Worm (Caenorhabditis elegans): Measurements from ENCODE around the gene str-13.

str-13 gene

DNA sequence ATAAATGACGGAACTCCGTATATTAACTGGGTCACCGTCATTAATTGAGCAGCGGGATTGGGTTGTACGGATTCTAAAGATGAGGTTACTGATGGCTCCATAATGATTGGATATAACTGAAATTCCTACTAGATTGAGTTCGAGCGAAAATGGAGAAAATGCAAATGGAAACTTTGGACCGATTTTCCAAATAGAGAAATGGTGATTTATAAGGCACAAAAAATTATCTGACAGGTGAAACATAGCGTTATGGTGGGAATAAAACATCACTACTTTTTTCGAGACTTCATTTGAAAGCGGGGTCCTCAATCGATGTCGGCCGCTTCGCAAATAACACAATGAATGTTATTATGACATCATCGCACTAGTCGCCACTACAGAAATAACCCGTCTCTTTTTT lies 4.4 kb downstream of the str-13 start, which contains the start of gene srg-60:
srg-60 (minus strand) TSS at position 101 of the 400 bp plus-strand sequence.
- TF ChIP-seq R02D3.7 (tag; optimal IDR thresholded peaks at IDR 0.05) (no peak), aha-1 (tag) (peak; percentile 42)

- TF ChIP-seq lin-1 (GFP tag; IDR thresholded peaks at IDR 0.05), result no peak
- TF ChIP-seq ces-1 (GFP tag; optimal IDR thresholded peaks at IDR 0.05), result no peak
- no peak for TF ChIP-seq Y105C5A.15 (GFP tag; IDR thresholded peaks at IDR 0.05)
- TF ChIP-seq lin-38 (GFP tag; IDR thresholded peaks at IDR 0.05), result no peak
- no peak for TF ChIP-seq T26A8.4 (GFP tag; IDR thresholded peaks at IDR 0.05)
- TF ChIP-seq Y5F2A.4 (GFP tag; optimal IDR thresholded peaks at IDR 0.05), result no peak
- TF ChIP-seq aha-1 (tag), result no peak
- TF ChIP-seq pqm-1 (tag; optimal IDR thresholded peaks at IDR 0.05), result no peak
- no peak for TF ChIP-seq nhr-237 (tag; optimal IDR thresholded peaks at IDR 0.05)
- TF ChIP-seq mes-2 (tag; optimal IDR thresholded peaks at IDR 0.05; ENCODE audit: poor library complexity, severe bottlenecking), result no peak
- TF ChIP-seq set-16 (GFP tag; IDR thresholded peaks at IDR 0.05), result no peak
- TF ChIP-seq Y75B8A.6 (GFP tag; IDR thresholded peaks at IDR 0.05), result no peak
- TF ChIP-seq duxl-1 (tag; optimal IDR thresholded peaks at IDR 0.05; ENCODE audit: poor library complexity), result no peak
- no peak for TF ChIP-seq nhr-25 (tag; optimal IDR thresholded peaks at IDR 0.05; ENCODE audit: borderline replicate concordance, insufficient read depth)
- TF ChIP-seq ceh-44 (GFP tag; IDR thresholded peaks at IDR 0.05), result no peak
- no peak for TF ChIP-seq nhr-42 (GFP tag; IDR thresholded peaks at IDR 0.05)
- no peak for TF ChIP-seq snpc-4 (tag; optimal IDR thresholded peaks at IDR 0.05)
These were observed 6.2 kb downstream of the str-13 start, which contains the start of gene srt-27 for ce11 chrV:2720763-2721162. srt-27 (minus strand) TSS chrV:2720863.

DNA sequence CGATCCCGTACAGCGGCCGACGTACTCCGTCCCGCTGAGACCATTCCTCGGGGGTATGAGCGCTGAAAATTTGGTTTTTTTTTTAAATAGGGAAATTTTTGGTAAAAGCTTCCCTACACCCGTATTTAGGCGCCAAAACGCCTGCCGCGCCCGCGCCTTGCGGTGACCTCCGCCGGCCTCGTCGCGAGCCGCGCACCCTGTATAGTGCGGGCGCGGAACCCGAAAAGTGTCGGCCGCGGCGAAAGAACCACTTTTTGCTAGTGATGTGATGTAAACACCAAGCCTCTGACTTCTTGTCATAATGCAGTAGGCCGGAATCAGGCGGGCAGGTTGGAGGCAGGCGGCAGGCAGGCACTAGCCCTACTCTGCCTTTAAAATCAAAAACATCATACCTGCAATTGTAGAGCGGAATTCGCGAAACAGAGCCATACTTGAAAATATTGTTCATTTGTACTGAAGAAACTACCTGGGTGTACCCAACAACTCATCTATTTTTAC lies 8.3 kb downstream of the str-13 start, which contains the start of gene srt-29:
srt-29 (minus strand) TSS at position 448 of the 498 bp plus-strand sequence.
- TF ChIP-seq nhr-102 (tag; optimal IDR thresholded peaks at IDR 0.05) (no peak), Y48G9A.11 (GFP tag; IDR thresholded peaks at IDR 0.05) (no peak), dmd-6 (GFP tag; IDR thresholded peaks at IDR 0.05) (no peak), mxl-2 (GFP tag; conservative IDR thresholded peaks at IDR 0.05) (0 out of 2 replicates have a peak, but pooled peaks have one; percentile 15), set-16 (GFP tag; IDR thresholded peaks at IDR 0.05) (peak; percentile 93), jun-1 (tag; optimal IDR thresholded peaks at IDR 0.05) (no peak), dmd-9 (GFP tag; IDR thresholded peaks at IDR 0.05) (no peak), zfp-3 (GFP tag; conservative IDR thresholded peaks at IDR 0.05) (no peak), egl-43 (GFP tag; IDR thresholded peaks at IDR 0.05) (peak; percentile 55; the same call in 1 of the 2 replicates), aly-2 (tag; optimal IDR thresholded peaks at IDR 0.05) (no peak)

DNA sequence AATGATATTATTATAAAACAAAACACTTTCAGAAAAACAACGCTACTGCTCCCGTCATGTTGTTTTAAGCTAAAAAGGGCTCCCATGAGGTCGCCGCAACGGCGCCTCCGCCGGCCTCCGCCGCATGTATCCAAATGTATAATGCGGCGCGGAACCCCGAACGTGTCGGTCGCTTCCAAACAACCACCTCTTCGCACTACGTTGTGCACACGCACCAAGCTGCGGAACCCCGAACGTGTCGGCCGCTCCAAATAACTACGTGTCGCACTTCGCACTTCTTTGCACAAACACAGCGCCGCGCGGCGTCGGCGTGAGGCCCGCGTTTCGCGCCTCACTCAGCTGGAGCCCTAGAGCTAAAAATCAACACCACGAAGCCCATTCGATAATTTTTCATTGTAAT lies 10.1 kb downstream of the str-13 start:
- TF ChIP-seq snpc-1.2 (GFP tag; IDR thresholded peaks at IDR 0.05), result no peak
- peak; percentile 80 for TF ChIP-seq set-16 (GFP tag; IDR thresholded peaks at IDR 0.05)
- no peak for TF ChIP-seq arid-1 (GFP tag; conservative IDR thresholded peaks at IDR 0.05)
- TF ChIP-seq spr-3 (GFP tag; optimal IDR thresholded peaks at IDR 0.05), result no peak

DNA sequence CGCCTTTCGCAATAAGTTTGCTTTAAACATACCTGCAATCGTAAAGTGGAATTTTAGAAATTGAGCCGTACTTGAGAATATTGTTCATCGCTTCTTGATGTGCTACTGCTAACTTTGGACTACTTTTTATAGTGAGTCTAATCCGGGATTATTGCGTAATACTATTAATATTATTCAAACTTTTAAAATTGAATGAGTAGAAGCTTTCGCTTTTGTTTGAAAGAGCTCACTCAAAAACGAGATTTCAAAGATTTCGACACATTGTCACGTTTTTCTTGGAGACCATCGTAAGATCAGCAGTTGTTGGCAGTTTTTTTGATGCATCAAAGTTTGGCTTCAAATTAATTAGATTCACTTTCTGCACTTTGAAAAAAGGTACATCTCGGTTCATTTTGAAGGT lies 13.5 kb downstream of the str-13 start, which contains the start of gene srt-28:
srt-28 (minus strand) TSS at position 101 of the 400 bp plus-strand sequence.
- TF ChIP-seq nhr-77 (tag; optimal IDR thresholded peaks at IDR 0.05) (no peak), nhr-237 (tag; optimal IDR thresholded peaks at IDR 0.05) (no peak)

DNA sequence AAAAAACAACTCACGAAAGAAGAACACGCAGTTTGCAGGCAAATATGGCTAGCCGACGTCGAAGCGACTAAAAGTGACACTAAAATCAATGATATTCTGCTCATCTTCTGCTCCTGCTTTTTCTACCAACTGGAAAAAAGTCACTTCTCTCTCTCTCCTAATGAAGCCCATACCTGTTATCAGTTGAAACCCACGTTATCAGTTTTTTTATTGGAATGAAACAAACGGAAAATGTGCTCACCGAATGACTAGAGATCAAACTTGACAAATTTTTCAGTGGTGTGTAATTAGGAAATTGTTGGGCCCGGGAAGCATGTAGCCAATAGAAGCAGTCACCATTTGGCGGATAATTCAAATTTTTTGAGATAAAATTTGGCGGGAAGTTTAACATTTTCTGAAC lies 15.6 kb downstream of the str-13 start, which contains the start of gene C24B9.3:
C24B9.3 (minus strand) TSS at position 171 of the 400 bp plus-strand sequence.
- TF ChIP-seq pha-4 (GFP tag; IDR thresholded peaks at IDR 0.05) (no peak), pha-4 (tag; optimal IDR thresholded peaks at IDR 0.05) (no peak), lin-29 (GFP tag; IDR thresholded peaks at IDR 0.05) (no peak), daf-16 (GFP tag; optimal IDR thresholded peaks at IDR 0.05) (no peak), daf-16 (tag; optimal IDR thresholded peaks at IDR 0.05) (peak; percentile 75), dmd-9 (GFP tag; IDR thresholded peaks at IDR 0.05) (no peak), nhr-28 (tag; optimal IDR thresholded peaks at IDR 0.05) (peak; percentile 57), hlh-11 (tag; optimal IDR thresholded peaks at IDR 0.05) (peak; percentile 52), ztf-7 (tag; optimal IDR thresholded peaks at IDR 0.05) (no peak), tra-1 (GFP tag; IDR thresholded peaks at IDR 0.05) (no peak), mdt-29 (GFP tag; IDR thresholded peaks at IDR 0.05) (no peak), zag-1 (tag; optimal IDR thresholded peaks at IDR 0.05) (no peak), pqm-1 (tag; optimal IDR thresholded peaks at IDR 0.05) (peak; percentile 71), daf-8 (GFP tag; IDR thresholded peaks at IDR 0.05) (no peak)
